Worm (Caenorhabditis elegans): ENCODE measurements around the gene nas-27.

ce11 chrII:1179223-1179622 lies at the start of gene nas-27:
- TF ChIP-seq ceh-16 (tag; optimal IDR thresholded peaks at IDR 0.05), result no peak
- TF ChIP-seq nhr-6 (tag; optimal IDR thresholded peaks at IDR 0.05), result no peak
- TF ChIP-seq F13H6.1 (tag; optimal IDR thresholded peaks at IDR 0.05), result no peak
- TF ChIP-seq mdl-1 (tag; optimal IDR thresholded peaks at IDR 0.05), result no peak
- no peak for TF ChIP-seq nhr-10 (tag; optimal IDR thresholded peaks at IDR 0.05)
- no peak for TF ChIP-seq unc-62 (GFP tag; optimal IDR thresholded peaks at IDR 0.05)
- TF ChIP-seq sem-4 (tag; optimal IDR thresholded peaks at IDR 0.05), result no peak
- TF ChIP-seq nhr-11 (tag; optimal IDR thresholded peaks at IDR 0.05), result no peak

Measured in whole organism, L2 larva.